Worm (Caenorhabditis elegans) whole organism, L4 larva: ENCODE data around the gene R10E4.6.

Source experiments
- D1046.2 ChIP-seq: fragments of 200-800 bp; sonication (Bioruptor generic); IDR thresholded peaks from 2 replicates; pipeline ENCODE4 v1.3.6; 2022; ENCODE audit warnings: missing genetic modification characterization, missing compliant biosample characterization
- R02D3.7 ChIP-seq: fragments of 150-350 bp; sonication (generic microtip); optimal IDR thresholded peaks from 3 replicates; lab custom pipeline; 2014; ENCODE audit warnings: missing biosample characterization, missing genetic modification characterization
- T26A8.4 ChIP-seq: fragments of 200-800 bp; sonication (Bioruptor generic); IDR thresholded peaks from 2 replicates; pipeline ENCODE4 v1.3.6; 2022; ENCODE audit warnings: missing genetic modification characterization, missing compliant biosample characterization
- Y5F2A.4 ChIP-seq: fragments of 200-800 bp; sonication (Bioruptor generic); optimal IDR thresholded peaks from 2 replicates; lab custom pipeline; 2018; ENCODE audit warnings: mild to moderate bottlenecking, missing genetic modification characterization, missing compliant biosample characterization
- ZK337.2 ChIP-seq: fragments of 200-800 bp; sonication (Bioruptor generic); IDR thresholded peaks from 2 replicates; pipeline ENCODE4 v1.3.6; 2022; ENCODE audit warnings: missing genetic modification reagents, missing genetic modification characterization, missing compliant biosample characterization
- ama-1 ChIP-seq: fragments of 150-350 bp; optimal IDR thresholded peaks from 2 replicates; lab custom pipeline; 2014; ENCODE audit warnings: inconsistent platforms, mixed read lengths
- attf-4 ChIP-seq: sonication (generic microtip); optimal IDR thresholded peaks from 3 replicates; lab custom pipeline; 2017; ENCODE audit warnings: missing biosample characterization, missing genetic modification characterization
- ceh-32 ChIP-seq: sonication (generic microtip); optimal IDR thresholded peaks from 2 replicates; lab custom pipeline; 2016; ENCODE audit warnings: mild to moderate bottlenecking, missing genetic modification characterization, missing compliant biosample characterization; ENCODE audit not compliant: poor library complexity
- ceh-62 ChIP-seq: sonication (generic microtip); optimal IDR thresholded peaks from 2 replicates; lab custom pipeline; 2017; ENCODE audit warnings: missing biosample characterization, missing genetic modification characterization
- ceh-82 ChIP-seq: sonication (generic microtip); optimal IDR thresholded peaks from 2 replicates; lab custom pipeline; 2017; ENCODE audit warnings: missing biosample characterization, missing genetic modification characterization
- ces-1 ChIP-seq: fragments of 150-350 bp; sonication (generic microtip); optimal IDR thresholded peaks from 4 replicates; lab custom pipeline; 2014; ENCODE audit warnings: missing biosample characterization, missing genetic modification reagents, missing genetic modification characterization
- ctbp-1 ChIP-seq: fragments of 200-800 bp; sonication (Bioruptor generic); IDR thresholded peaks from 2 replicates; pipeline ENCODE4 v1.3.6; 2022; ENCODE audit warnings: missing genetic modification reagents, missing genetic modification characterization, missing compliant biosample characterization
- daf-12 ChIP-seq: fragments of 150-350 bp; optimal IDR thresholded peaks from 2 replicates; lab custom pipeline; 2014; ENCODE audit warnings: missing biosample characterization, missing genetic modification reagents, missing genetic modification characterization
- daf-16 ChIP-seq, 3 experiments: sonication (generic microtip); optimal IDR thresholded peaks; 2 replicates each; lab custom pipeline; 2016 to 2017; ENCODE audit warnings: missing genetic modification characterization in 3 of 3, missing genetic modification reagents in 3 of 3, mild to moderate bottlenecking in 2 of 3, missing compliant biosample characterization in 2 of 3, missing biosample characterization in 1 of 3, moderate library complexity in 1 of 3
- dmd-9 ChIP-seq: fragments of 200-800 bp; sonication (Bioruptor generic); IDR thresholded peaks from 2 replicates; pipeline ENCODE4 v1.3.6; 2022; ENCODE audit warnings: missing genetic modification reagents, missing genetic modification characterization, missing compliant biosample characterization
- dve-1 ChIP-seq: sonication (generic microtip); optimal IDR thresholded peaks from 2 replicates; lab custom pipeline; 2017; ENCODE audit warnings: antibody characterized with exemption, mild to moderate bottlenecking, missing genetic modification characterization, missing compliant biosample characterization; ENCODE audit not compliant: insufficient read depth
- egl-43 ChIP-seq: fragments of 200-800 bp; sonication (Bioruptor generic); IDR thresholded peaks from 2 replicates; pipeline ENCODE4 v1.3.6; 2022; ENCODE audit warnings: missing genetic modification reagents, missing genetic modification characterization, missing compliant biosample characterization
- hlh-30 ChIP-seq: sonication (generic microtip); optimal IDR thresholded peaks from 2 replicates; lab custom pipeline; 2017; ENCODE audit warnings: antibody characterized with exemption, mild to moderate bottlenecking, missing genetic modification characterization, missing compliant biosample characterization; ENCODE audit not compliant: insufficient read depth
- hmg-1.1 ChIP-seq: fragments of 200-800 bp; sonication (Bioruptor generic); IDR thresholded peaks from 2 replicates; pipeline ENCODE4 v1.3.6; 2022; ENCODE audit warnings: missing genetic modification reagents, missing genetic modification characterization, missing compliant biosample characterization
- lin-38 ChIP-seq: fragments of 200-800 bp; sonication (Bioruptor generic); IDR thresholded peaks from 2 replicates; pipeline ENCODE4 v1.3.6; 2022; ENCODE audit warnings: missing genetic modification reagents, missing genetic modification characterization, missing compliant biosample characterization
- lir-3 ChIP-seq: sonication (generic microtip); optimal IDR thresholded peaks from 2 replicates; lab custom pipeline; 2016; ENCODE audit warnings: mild to moderate bottlenecking, missing genetic modification characterization, missing compliant biosample characterization
- lsy-2 ChIP-seq, 2 experiments: fragments of 150-350 bp in 1 of 2; sonication (generic microtip) in 1 of 2; optimal IDR thresholded peaks; 2 replicates each; lab custom pipeline; 2014 to 2017; ENCODE audit warnings: missing biosample characterization in 2 of 2, missing genetic modification characterization in 2 of 2
- mdl-1 ChIP-seq, 2 experiments: fragments of 150-350 bp in 1 of 2; sonication (generic microtip) in 1 of 2; optimal IDR thresholded peaks; 2 replicates each; lab custom pipeline; 2014 to 2017; ENCODE audit warnings: missing biosample characterization in 2 of 2, missing genetic modification characterization in 2 of 2
- mdt-29 ChIP-seq: fragments of 200-800 bp; sonication (Bioruptor generic); IDR thresholded peaks from 2 replicates; pipeline ENCODE4 v1.3.6; 2022; ENCODE audit warnings: missing genetic modification reagents, missing genetic modification characterization, missing compliant biosample characterization
- mes-2 ChIP-seq: sonication (generic microtip); optimal IDR thresholded peaks from 2 replicates; lab custom pipeline; 2016; ENCODE audit warnings: missing genotype, mild to moderate bottlenecking, missing genetic modification characterization, missing compliant biosample characterization; ENCODE audit not compliant: poor library complexity, severe bottlenecking
- nhr-11 ChIP-seq: fragments of 150-350 bp; optimal IDR thresholded peaks from 2 replicates; lab custom pipeline; 2014; ENCODE audit warnings: missing biosample characterization, missing genetic modification characterization
- nhr-25 ChIP-seq: sonication (generic microtip); optimal IDR thresholded peaks from 2 replicates; lab custom pipeline; 2017; ENCODE audit warnings: missing genetic modification characterization, mild to moderate bottlenecking, missing compliant biosample characterization, antibody characterized with exemption, moderate library complexity, borderline replicate concordance; ENCODE audit not compliant: insufficient read depth
- nhr-28 ChIP-seq: fragments of 150-350 bp; optimal IDR thresholded peaks from 2 replicates; lab custom pipeline; 2014; ENCODE audit warnings: missing biosample characterization, missing genetic modification characterization
- nhr-41 ChIP-seq: fragments of 200-800 bp; sonication (Bioruptor generic); IDR thresholded peaks from 2 replicates; pipeline ENCODE4 v1.3.6; 2022; ENCODE audit warnings: missing genetic modification reagents, missing genetic modification characterization, missing compliant biosample characterization
- nhr-42 ChIP-seq: fragments of 200-800 bp; sonication (Bioruptor generic); IDR thresholded peaks from 2 replicates; pipeline ENCODE4 v1.3.6; 2022; ENCODE audit warnings: missing genetic modification characterization, missing compliant biosample characterization
- pqm-1 ChIP-seq: sonication (generic microtip); optimal IDR thresholded peaks from 2 replicates; lab custom pipeline; 2017; ENCODE audit warnings: missing biosample characterization, missing genetic modification characterization
- saeg-2 ChIP-seq: fragments of 200-800 bp; sonication (Bioruptor generic); IDR thresholded peaks from 2 replicates; pipeline ENCODE4 v1.3.6; 2022; ENCODE audit warnings: missing genetic modification reagents, missing genetic modification characterization, missing compliant biosample characterization
- set-16 ChIP-seq: fragments of 200-800 bp; sonication (Bioruptor generic); IDR thresholded peaks from 2 replicates; pipeline ENCODE4 v1.3.6; 2022; ENCODE audit warnings: missing genetic modification reagents, missing genetic modification characterization, missing compliant biosample characterization
- snpc-1.2 ChIP-seq: fragments of 200-800 bp; sonication (Bioruptor generic); IDR thresholded peaks from 2 replicates; pipeline ENCODE4 v1.3.6; 2022; ENCODE audit warnings: missing genetic modification reagents, missing genetic modification characterization, missing compliant biosample characterization
- spr-1 ChIP-seq: sonication (generic microtip); optimal IDR thresholded peaks from 2 replicates; lab custom pipeline; 2016; ENCODE audit warnings: mild to moderate bottlenecking, missing genetic modification characterization, missing compliant biosample characterization
- spr-3 ChIP-seq: fragments of 200-800 bp; sonication (Bioruptor generic); optimal IDR thresholded peaks from 2 replicates; lab custom pipeline; 2018; ENCODE audit warnings: mild to moderate bottlenecking, missing genetic modification characterization, missing compliant biosample characterization
- tag-97 ChIP-seq: fragments of 200-800 bp; sonication (Bioruptor generic); IDR thresholded peaks from 2 replicates; pipeline ENCODE4 v1.3.6; 2022; ENCODE audit warnings: missing genetic modification characterization, missing compliant biosample characterization
- unc-62 ChIP-seq, 3 experiments: fragments of 150-350 bp in 1 of 3; sonication (generic microtip); optimal IDR thresholded peaks in 2 of 3; peaks in 1 of 3; 1 replicate in 1 of 3; 2 replicates in 2 of 3; lab custom pipeline; 2014 to 2017; ENCODE audit warnings: missing biosample characterization in 3 of 3, missing genetic modification characterization in 3 of 3, missing genetic modification reagents in 3 of 3, missing genotype in 1 of 3
- zag-1 ChIP-seq: fragments of 150-350 bp; optimal IDR thresholded peaks from 2 replicates; lab custom pipeline; 2014; ENCODE audit warnings: missing biosample characterization, missing genetic modification characterization
- ztf-11 ChIP-seq: fragments of 150-350 bp; optimal IDR thresholded peaks from 2 replicates; lab custom pipeline; 2014; ENCODE audit warnings: missing biosample characterization, missing genetic modification characterization

The R10E4.6 gene

ce11 chrIII:4293108-4293507 is at the start of gene R10E4.6:
Gene R10E4.6, plus strand, starts transcription at chrIII:4293408.
- TF ChIP-seq nhr-11: no peak
- no peak for TF ChIP-seq spr-1 (tag; lab: Kevin White, UChicago)
- no peak for TF ChIP-seq tag-97 (GFP tag; lab: Robert Waterston, UW)
- no peak for TF ChIP-seq R02D3.7 (tag; lab: Kevin White, UChicago)
- no peak for TF ChIP-seq daf-12
- TF ChIP-seq nhr-41 (GFP tag; lab: Robert Waterston, UW): no peak
- TF ChIP-seq lsy-2 (tag; optimal IDR thresholded peaks at IDR 0.05; lab: Kevin White, UChicago): no peak
- no peak for TF ChIP-seq snpc-1.2 (GFP tag; lab: Robert Waterston, UW)
- no peak for TF ChIP-seq pqm-1 (tag; lab: Kevin White, UChicago)
- no peak for TF ChIP-seq ceh-82 (tag; lab: Kevin White, UChicago)
- no peak for TF ChIP-seq ama-1 (lab: Kevin White, UChicago)
- TF ChIP-seq, all 104 proteins: peak for 0

ce11 chrIII:4243461-4243860 is 49.7 kb upstream of the R10E4.6 start, which contains the start of gene mrpl-21:
Gene mrpl-21, minus strand, starts transcription at chrIII:4243561.
- no peak for TF ChIP-seq ama-1 (lab: Kevin White, UChicago)
- TF ChIP-seq daf-12: no peak
- no peak for TF ChIP-seq ces-1 (GFP tag; lab: Kevin White, UChicago)
- no peak for TF ChIP-seq zag-1 (tag; lab: Kevin White, UChicago)
- no peak for TF ChIP-seq attf-4
- TF ChIP-seq daf-16 (GFP tag; optimal IDR thresholded peaks at IDR 0.05; lab: Kevin White, UChicago): no peak
- no peak for TF ChIP-seq daf-16 (tag; optimal IDR thresholded peaks at IDR 0.05; lab: Kevin White, UChicago)
- TF ChIP-seq nhr-42 (GFP tag; lab: Robert Waterston, UW): no peak
- no peak for TF ChIP-seq ctbp-1 (GFP tag; lab: Robert Waterston, UW)
- no peak for TF ChIP-seq Y5F2A.4 (GFP tag; lab: Kevin White, UChicago)
- no peak for TF ChIP-seq dve-1 (tag; lab: Kevin White, UChicago)
- no peak for TF ChIP-seq ZK337.2
- no peak for TF ChIP-seq set-16 (GFP tag; lab: Robert Waterston, UW)
- no peak for TF ChIP-seq spr-3
- TF ChIP-seq T26A8.4 (GFP tag; lab: Robert Waterston, UW): no peak
- no peak for TF ChIP-seq mdt-29

ce11 chrIII:4244285-4244684 is 48.9 kb upstream of the R10E4.6 start, which contains the start of gene zhit-2:
Gene zhit-2, minus strand, starts transcription at chrIII:4244385.
- TF ChIP-seq ceh-62 (tag; lab: Kevin White, UChicago) (no peak), ceh-82 (tag; lab: Kevin White, UChicago) (no peak), mdl-1 (tag; optimal IDR thresholded peaks at IDR 0.05; lab: Kevin White, UChicago) (no peak), saeg-2 (no peak), ztf-11 (tag; lab: Kevin White, UChicago) (no peak), lin-38 (GFP tag; lab: Robert Waterston, UW) (no peak), unc-62 (GFP tag; optimal IDR thresholded peaks at IDR 0.05 in 1 of 2; lab: Kevin White, UChicago) (no peak), unc-62 (tag; optimal IDR thresholded peaks at IDR 0.05; lab: Kevin White, UChicago) (no peak), egl-43 (GFP tag; lab: Robert Waterston, UW) (no peak), D1046.2 (GFP tag; lab: Robert Waterston, UW) (no peak), nhr-25 (no peak), hmg-1.1 (no peak), mes-2 (tag; lab: Kevin White, UChicago) (no peak), dve-1 (tag; lab: Kevin White, UChicago) (no peak), ceh-32 (no peak), dmd-9 (GFP tag; lab: Robert Waterston, UW) (no peak), hlh-30 (no peak), nhr-28 (tag; lab: Kevin White, UChicago) (no peak), ctbp-1 (GFP tag; lab: Robert Waterston, UW) (no peak), lir-3 (tag; lab: Kevin White, UChicago) (no peak)
- TF ChIP-seq, all 104 proteins: peak for 0
